Fruit fly (Drosophila melanogaster) whole organism, prepupa: ENCODE results near the gene CG43702.

Experiments
- CG11762 ChIP-seq: fragments of 200-800 bp; sonication (Bioruptor generic); optimal IDR thresholded peaks from 3 replicates; lab custom pipeline; 2016; ENCODE audit warnings: missing biosample characterization, missing genetic modification characterization; ENCODE audit not compliant: insufficient read depth
- CG11902 ChIP-seq: fragments of 200-800 bp; sonication (Bioruptor generic); optimal IDR thresholded peaks from 3 replicates; lab custom pipeline; 2016; ENCODE audit warnings: missing biosample characterization, missing genetic modification characterization
- CG15336 ChIP-seq: fragments of 200-800 bp; sonication (Bioruptor generic); IDR thresholded peaks from 2 replicates; pipeline ENCODE4 v1.3.6; 2022; ENCODE audit warnings: missing biosample characterization, missing genetic modification characterization
- CG1621 ChIP-seq: fragments of 200-800 bp; sonication (Bioruptor generic); optimal IDR thresholded peaks from 3 replicates; lab custom pipeline; 2018; ENCODE audit warnings: missing biosample characterization, mild to moderate bottlenecking, missing genetic modification characterization
- CG3032 ChIP-seq: fragments of 200-800 bp; optimal IDR thresholded peaks from 2 replicates; lab custom pipeline; 2019; ENCODE audit warnings: missing biosample characterization, mild to moderate bottlenecking, missing genetic modification characterization, moderate library complexity
- CG3919 ChIP-seq: fragments of 200-800 bp; sonication (Bioruptor generic); optimal IDR thresholded peaks from 3 replicates; lab custom pipeline; 2016; ENCODE audit warnings: missing biosample characterization, missing genetic modification characterization
- CG6163 ChIP-seq: fragments of 200-800 bp; sonication (Bioruptor generic); IDR thresholded peaks from 3 replicates; pipeline ENCODE4 v1.3.6; 2022; ENCODE audit warnings: missing biosample characterization, missing genetic modification characterization
- CG6276 ChIP-seq: fragments of 200-800 bp; sonication (Bioruptor generic); optimal IDR thresholded peaks from 2 replicates; lab custom pipeline; 2017; ENCODE audit warnings: missing biosample characterization, mild to moderate bottlenecking, missing genetic modification characterization
- CG6808 ChIP-seq: fragments of 200-800 bp; sonication (Bioruptor generic); optimal IDR thresholded peaks from 3 replicates; lab custom pipeline; 2017; ENCODE audit warnings: missing biosample characterization, missing genetic modification characterization, mild to moderate bottlenecking, moderate library complexity, missing genetic modification reagents
- CG6854 ChIP-seq: fragments of 200-800 bp; sonication (Bioruptor generic); optimal IDR thresholded peaks from 2 replicates; lab custom pipeline; 2017; ENCODE audit warnings: missing biosample characterization, mild to moderate bottlenecking, missing genetic modification characterization
- CG7368 ChIP-seq: fragments of 200-800 bp; sonication (Bioruptor generic); optimal IDR thresholded peaks from 3 replicates; lab custom pipeline; 2016; ENCODE audit warnings: missing biosample characterization, missing genetic modification characterization
- CG8119 ChIP-seq: fragments of 200-800 bp; sonication (Bioruptor generic); IDR thresholded peaks from 3 replicates; pipeline ENCODE4 v1.3.6; 2022; ENCODE audit warnings: missing biosample characterization, missing genetic modification characterization
- CG8319 ChIP-seq: fragments of 200-800 bp; sonication (Bioruptor generic); optimal IDR thresholded peaks from 3 replicates; lab custom pipeline; 2016; ENCODE audit warnings: missing biosample characterization, missing genetic modification characterization
- CG9139 ChIP-seq: fragments of 200-800 bp; sonication (Bioruptor generic); optimal IDR thresholded peaks from 3 replicates; lab custom pipeline; 2017; ENCODE audit warnings: missing biosample characterization, mild to moderate bottlenecking, missing genetic modification characterization
- Eip75B ChIP-seq: fragments of 200-800 bp; sonication (Bioruptor generic); optimal IDR thresholded peaks from 3 replicates; lab custom pipeline; 2016; ENCODE audit warnings: missing biosample characterization, missing genetic modification characterization
- Eip78C ChIP-seq: fragments of 200-800 bp; sonication (Bioruptor generic); peaks from one replicate; lab custom pipeline; 2016; ENCODE audit warnings: missing biosample characterization, missing genetic modification characterization
- Eip93F ChIP-seq: fragments of 200-800 bp; sonication (Bioruptor generic); optimal IDR thresholded peaks from 2 replicates; lab custom pipeline; 2016; ENCODE audit warnings: missing biosample characterization, mild to moderate bottlenecking, missing genetic modification characterization
- Ets21C ChIP-seq: fragments of 200-800 bp; sonication (Bioruptor generic); optimal IDR thresholded peaks from 3 replicates; lab custom pipeline; 2016; ENCODE audit warnings: missing biosample characterization, missing genetic modification characterization
- Ets96B ChIP-seq: fragments of 200-800 bp; optimal IDR thresholded peaks from 2 replicates; lab custom pipeline; 2019; ENCODE audit warnings: missing biosample characterization, mild to moderate bottlenecking, missing genetic modification characterization, moderate library complexity
- Gug ChIP-seq: fragments of 200-800 bp; sonication (Bioruptor generic); IDR thresholded peaks from 2 replicates; pipeline ENCODE4 v1.3.6; 2022; ENCODE audit warnings: missing biosample characterization, missing genetic modification characterization
- Hr38 ChIP-seq: sonication (Bioruptor generic); optimal IDR thresholded peaks from 2 replicates; lab custom pipeline; 2016; ENCODE audit warnings: missing biosample characterization, missing genetic modification characterization
- Hr39 ChIP-seq: fragments of 200-800 bp; sonication (Bioruptor generic); optimal IDR thresholded peaks from 2 replicates; lab custom pipeline; 2016; ENCODE audit warnings: missing biosample characterization, missing genetic modification characterization
- Hr4 ChIP-seq: fragments of 200-800 bp; sonication (Bioruptor generic); optimal IDR thresholded peaks from 3 replicates; lab custom pipeline; 2016; ENCODE audit warnings: missing biosample characterization, missing genetic modification characterization
- Lpt ChIP-seq: fragments of 200-800 bp; sonication (Bioruptor generic); optimal IDR thresholded peaks from 3 replicates; lab custom pipeline; 2016; ENCODE audit warnings: missing biosample characterization, missing genetic modification characterization
- OdsH ChIP-seq: fragments of 200-800 bp; sonication (Bioruptor generic); optimal IDR thresholded peaks from 3 replicates; lab custom pipeline; 2016; ENCODE audit warnings: missing biosample characterization, missing genetic modification characterization
- Smox ChIP-seq: fragments of 200-800 bp; sonication (Bioruptor generic); optimal IDR thresholded peaks from 3 replicates; lab custom pipeline; 2016; ENCODE audit warnings: missing biosample characterization, missing genetic modification characterization
- Sox14 ChIP-seq: fragments of 200-800 bp; sonication (Bioruptor generic); optimal IDR thresholded peaks from 3 replicates; lab custom pipeline; 2016; ENCODE audit warnings: missing biosample characterization, missing genetic modification characterization
- achi ChIP-seq: fragments of 200-800 bp; sonication (Bioruptor generic); optimal IDR thresholded peaks from 3 replicates; lab custom pipeline; 2016; ENCODE audit warnings: missing biosample characterization, missing genetic modification characterization
- acj6 ChIP-seq: fragments of 200-800 bp; sonication (Bioruptor generic); optimal IDR thresholded peaks from 3 replicates; lab custom pipeline; 2016; ENCODE audit warnings: missing biosample characterization, missing genetic modification characterization
- dac ChIP-seq: fragments of 200-800 bp; sonication (Bioruptor generic); optimal IDR thresholded peaks from 2 replicates; lab custom pipeline; 2017; ENCODE audit warnings: missing biosample characterization, mild to moderate bottlenecking, missing genetic modification characterization
- dsx ChIP-seq: fragments of 200-800 bp; optimal IDR thresholded peaks from 3 replicates; lab custom pipeline; 2019; ENCODE audit warnings: missing biosample characterization, mild to moderate bottlenecking, missing genetic modification characterization, moderate library complexity; ENCODE audit not compliant: poor library complexity, severe bottlenecking
- eg ChIP-seq: fragments of 200-800 bp; sonication (Bioruptor generic); IDR thresholded peaks from 3 replicates; pipeline ENCODE4 v1.3.6; 2022; ENCODE audit warnings: missing biosample characterization, missing genetic modification characterization
- fd59A ChIP-seq: fragments of 200-800 bp; sonication (Bioruptor generic); optimal IDR thresholded peaks from 2 replicates; lab custom pipeline; 2017; ENCODE audit warnings: missing biosample characterization, mild to moderate bottlenecking, missing genetic modification characterization, missing genetic modification reagents
- fd85E ChIP-seq: fragments of 200-800 bp; sonication (Bioruptor generic); optimal IDR thresholded peaks from 3 replicates; lab custom pipeline; 2016; ENCODE audit warnings: missing biosample characterization, missing genetic modification characterization
- fkh ChIP-seq: fragments of 200-800 bp; sonication (Bioruptor generic); optimal IDR thresholded peaks from 3 replicates; lab custom pipeline; 2017; ENCODE audit warnings: missing biosample characterization, mild to moderate bottlenecking, missing genetic modification characterization, moderate library complexity
- lz ChIP-seq: fragments of 200-800 bp; sonication (Bioruptor generic); optimal IDR thresholded peaks from 3 replicates; lab custom pipeline; 2016; ENCODE audit warnings: missing biosample characterization, missing genetic modification characterization
- net ChIP-seq: fragments of 200-800 bp; sonication (Bioruptor generic); optimal IDR thresholded peaks from 3 replicates; lab custom pipeline; 2016; ENCODE audit warnings: missing biosample characterization, missing genetic modification characterization
- pdm3 ChIP-seq: fragments of 200-800 bp; sonication (Bioruptor generic); optimal IDR thresholded peaks from 3 replicates; lab custom pipeline; 2016; ENCODE audit warnings: missing biosample characterization, missing genetic modification characterization
- spab ChIP-seq: fragments of 200-800 bp; sonication (Bioruptor generic); optimal IDR thresholded peaks from 2 replicates; lab custom pipeline; 2017; ENCODE audit warnings: missing biosample characterization, mild to moderate bottlenecking, missing genetic modification characterization, missing genetic modification reagents
- ss ChIP-seq, 2 experiments: fragments of 200-800 bp; sonication (Bioruptor generic); optimal IDR thresholded peaks; 2 replicates in 1 of 2; 3 replicates in 1 of 2; lab custom pipeline; 2017 to 2018; ENCODE audit warnings: mild to moderate bottlenecking in 2 of 2, missing biosample characterization in 2 of 2, missing genetic modification characterization in 2 of 2, moderate library complexity in 1 of 2
- svp ChIP-seq: fragments of 200-800 bp; sonication (Bioruptor generic); peaks from one replicate; lab custom pipeline; 2016; ENCODE audit warnings: missing biosample characterization, missing genetic modification characterization
- topi ChIP-seq: fragments of 200-800 bp; sonication (Bioruptor generic); optimal IDR thresholded peaks from 3 replicates; lab custom pipeline; 2016; ENCODE audit warnings: missing biosample characterization, missing genetic modification characterization

Gene CG43702

DNA sequence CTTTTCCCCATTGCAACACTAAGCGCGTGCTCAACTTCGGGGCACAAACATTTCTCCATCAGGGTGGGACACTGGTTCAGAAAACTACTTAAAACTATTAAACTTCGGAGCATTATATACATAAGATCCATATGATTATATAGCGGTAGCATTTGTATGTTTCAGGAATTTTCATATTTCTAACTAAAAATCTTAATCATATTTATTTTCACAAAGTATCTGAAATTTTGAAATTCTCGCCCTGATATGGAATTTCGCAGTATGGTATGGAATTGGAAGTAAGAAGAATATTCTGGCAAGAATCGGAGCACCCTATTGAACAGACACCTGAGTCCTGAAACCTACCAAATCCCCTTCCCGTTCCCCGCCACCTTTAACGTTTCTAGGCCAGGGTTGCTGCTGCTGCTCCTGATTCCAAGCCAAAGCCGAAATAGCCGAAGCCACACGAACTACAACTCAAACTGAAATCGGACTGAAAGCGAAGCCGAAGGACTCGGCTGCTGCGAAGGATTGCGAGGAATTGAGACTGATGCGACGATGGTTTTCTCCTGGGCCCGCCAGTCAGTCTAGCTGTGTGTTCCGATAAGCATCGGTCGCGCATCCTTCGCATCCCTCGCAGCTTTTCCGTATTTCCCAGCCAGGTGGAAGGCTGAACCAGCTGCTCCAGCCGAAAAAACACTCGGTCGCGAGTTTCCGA, 23.5 kb downstream of the CG43702 start (continued):
- no peak for TF ChIP-seq Ets96B (tag; lab: Kevin White, UChicago)
- no peak for TF ChIP-seq CG7368 (GFP tag; lab: Kevin White, UChicago)
- TF ChIP-seq topi (GFP tag; lab: Kevin White, UChicago), result peak; percentile 50
- TF ChIP-seq OdsH (GFP tag; lab: Kevin White, UChicago), result peak; percentile 51
- TF ChIP-seq svp, result no peak
- TF ChIP-seq Eip75B (GFP tag; lab: Kevin White, UChicago), result peak; percentile 3
- no peak for TF ChIP-seq CG1621 (tag; lab: Kevin White, UChicago)
- no peak for TF ChIP-seq CG3032 (tag; lab: Kevin White, UChicago)
- no peak for TF ChIP-seq CG11762 (GFP tag; lab: Kevin White, UChicago)
- TF ChIP-seq eg, result no peak
- no peak for TF ChIP-seq CG6163 (GFP tag; lab: Robert Waterston, UW)
- no peak for TF ChIP-seq CG6854
- TF ChIP-seq Ets21C, result no peak
- TF ChIP-seq CG15336 (GFP tag; lab: Robert Waterston, UW), result no peak
- peak; percentile 4 for TF ChIP-seq net
- no peak for TF ChIP-seq CG9139 (GFP tag; lab: Kevin White, UChicago)
- no peak for TF ChIP-seq spab (GFP tag; lab: Kevin White, UChicago)
- TF ChIP-seq Lpt, result no peak
- peak; percentile 36 for TF ChIP-seq Hr4 (GFP tag; lab: Kevin White, UChicago)
- peak; percentile 35 for TF ChIP-seq acj6 (GFP tag; lab: Kevin White, UChicago)
- no peak for TF ChIP-seq Hr38
- TF ChIP-seq CG6808, result no peak
- TF ChIP-seq pdm3, result peak; percentile 40
- TF ChIP-seq Eip78C (GFP tag; lab: Kevin White, UChicago), result no peak
- peak; percentile 52 for TF ChIP-seq CG6276 (GFP tag; lab: Kevin White, UChicago)
- peak; percentile 45 for TF ChIP-seq achi
- TF ChIP-seq Smox (GFP tag; lab: Kevin White, UChicago), result peak; percentile 54
- no peak for TF ChIP-seq Eip93F (GFP tag; lab: Kevin White, UChicago)

dm6 chr3L:21324724-21325123, 26.2 kb downstream of the CG43702 start:
- TF ChIP-seq CG6163 (GFP tag; lab: Robert Waterston, UW) (no peak), Ets96B (tag; lab: Kevin White, UChicago) (no peak), net (no peak), spab (GFP tag; lab: Kevin White, UChicago) (no peak), CG1621 (tag; lab: Kevin White, UChicago) (no peak), OdsH (GFP tag; lab: Kevin White, UChicago) (no peak), CG6808 (no peak), CG8319 (no peak), CG8119 (GFP tag; lab: Robert Waterston, UW) (no peak), dac (GFP tag; lab: Kevin White, UChicago) (no peak), fkh (GFP tag; lab: Kevin White, UChicago) (no peak)

DNA sequence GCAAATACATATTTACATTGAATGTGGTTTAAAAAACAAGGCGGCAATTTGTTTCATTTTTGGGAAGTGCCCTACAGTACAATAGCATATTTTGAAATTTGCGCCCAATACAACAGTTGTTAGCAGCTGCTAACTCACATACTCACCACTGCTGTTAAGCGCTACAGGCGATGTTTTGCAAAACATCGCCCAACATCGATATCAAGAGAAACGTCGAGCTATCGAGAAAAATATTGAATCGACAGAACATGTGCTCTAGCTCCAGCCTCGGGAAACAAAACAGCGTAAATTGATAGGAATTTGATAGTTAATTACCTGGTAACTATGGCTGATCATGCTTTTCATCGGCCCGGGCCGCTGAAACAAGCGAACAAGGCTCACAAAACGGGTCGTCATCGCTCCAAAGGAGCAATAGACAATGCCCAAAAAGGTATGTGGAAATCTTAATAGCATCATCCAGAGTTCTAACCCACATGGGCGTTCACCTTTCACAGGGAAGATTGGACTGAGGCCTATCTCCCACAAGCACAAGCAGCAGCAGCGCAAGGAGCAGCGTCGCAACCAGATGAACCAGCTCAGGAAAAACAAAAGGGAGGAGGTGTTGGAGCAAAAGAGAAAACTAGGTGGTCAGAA, 36.6 kb downstream of the CG43702 start, which contains the start of gene Tsr1:
Tsr1 (plus strand) TSS at position 217 of the 633 bp plus-strand sequence.
- no peak for TF ChIP-seq Hr39 (GFP tag; lab: Kevin White, UChicago)
- TF ChIP-seq dsx (GFP tag; lab: Kevin White, UChicago), result no peak
- no peak for TF ChIP-seq pdm3
- no peak for TF ChIP-seq net
- no peak for TF ChIP-seq fd85E (GFP tag; lab: Kevin White, UChicago)
- no peak for TF ChIP-seq Sox14 (GFP tag; lab: Kevin White, UChicago)
- TF ChIP-seq lz (GFP tag; lab: Kevin White, UChicago), result no peak
- TF ChIP-seq fd59A (GFP tag; lab: Kevin White, UChicago), result no peak
- no peak for TF ChIP-seq achi
- TF ChIP-seq Gug (GFP tag; lab: Robert Waterston, UW), result no peak
- no peak for TF ChIP-seq Eip93F (GFP tag; lab: Kevin White, UChicago)
- TF ChIP-seq CG11902, result no peak
- TF ChIP-seq ss (GFP tag; optimal IDR thresholded peaks at IDR 0.05; lab: Kevin White, UChicago), result no peak
- TF ChIP-seq fkh (GFP tag; lab: Kevin White, UChicago), result no peak
- TF ChIP-seq CG3919 (GFP tag; lab: Kevin White, UChicago), result no peak
